Worm (Caenorhabditis elegans) whole organism, L4 larva: ENCODE measurements around the gene C16A11.4.

ENCODE experiments used
- ama-1 ChIP-seq: fragments of 150-350 bp; optimal IDR thresholded peaks from 2 replicates; lab custom pipeline; 2014; ENCODE audit warnings: inconsistent platforms, mixed read lengths
- lin-29 ChIP-seq: fragments of 200-800 bp; sonication (Bioruptor generic); IDR thresholded peaks from 2 replicates; pipeline ENCODE4 v1.3.6; 2022; ENCODE audit warnings: missing genetic modification reagents, missing genetic modification characterization, missing compliant biosample characterization
- nhr-76 ChIP-seq: fragments of 150-350 bp; optimal IDR thresholded peaks from 2 replicates; lab custom pipeline; 2014; ENCODE audit warnings: missing biosample characterization, missing genetic modification characterization
- unc-39 ChIP-seq: sonication (generic microtip); optimal IDR thresholded peaks from 2 replicates; lab custom pipeline; 2017; ENCODE audit warnings: missing biosample characterization, missing genetic modification characterization

ce11 chrII:4182364-4182763 lies 44.5 kb upstream of the C16A11.4 start, which contains the start of gene R03H10.11:
- TF ChIP-seq nhr-76 (no peak), unc-39 (no peak), ama-1 (lab: Kevin White, UChicago) (no peak), lin-29 (GFP tag; lab: Robert Waterston, UW) (no peak)
